Fruit fly (Drosophila melanogaster) whole organism, embryonic: Measurements from ENCODE around the gene CG6023.
A peak's percentile ranks its signal among the peaks of the same experiment; 100 is the strongest.

Experiments
- Blimp-1 ChIP-seq: fragments of 200-800 bp; sonication (Bioruptor generic); optimal IDR thresholded peaks from 3 replicates; lab custom pipeline; 2018; ENCODE audit warnings: missing biosample characterization, missing genetic modification characterization, mild to moderate bottlenecking, moderate library complexity, missing genetic modification reagents
- CG10147 ChIP-seq: fragments of 200-800 bp; sonication (Bioruptor generic); optimal IDR thresholded peaks from 2 replicates; lab custom pipeline; 2019; ENCODE audit warnings: missing biosample characterization, mild to moderate bottlenecking, missing genetic modification characterization, moderate library complexity
- CG10209 ChIP-seq: fragments of 200-800 bp; sonication (Bioruptor generic); optimal IDR thresholded peaks from 3 replicates; lab custom pipeline; 2017; ENCODE audit warnings: missing biosample characterization, mild to moderate bottlenecking, missing genetic modification characterization, missing genetic modification reagents
- CG10543 ChIP-seq: fragments of 200-800 bp; sonication (Bioruptor generic); optimal IDR thresholded peaks from 3 replicates; lab custom pipeline; 2017; ENCODE audit warnings: missing biosample characterization, mild to moderate bottlenecking, missing genetic modification characterization, moderate library complexity
- CG13287 ChIP-seq: fragments of 200-800 bp; sonication (Bioruptor generic); IDR thresholded peaks from 2 replicates; pipeline ENCODE4 v1.3.6; 2022; ENCODE audit warnings: missing biosample characterization, missing genetic modification characterization; ENCODE audit not compliant: partially characterized antibody
- CG14050 ChIP-seq: fragments of 200-800 bp; sonication (Bioruptor generic); IDR thresholded peaks from 3 replicates; pipeline ENCODE4 v1.3.6; 2022; ENCODE audit warnings: missing biosample characterization, missing genetic modification characterization
- CG15514 ChIP-seq: fragments of 200-800 bp; sonication (Bioruptor generic); optimal IDR thresholded peaks from 3 replicates; lab custom pipeline; 2017; ENCODE audit warnings: missing biosample characterization, missing genetic modification characterization, mild to moderate bottlenecking, moderate library complexity, missing genetic modification reagents
- CG16815 ChIP-seq: fragments of 200-800 bp; sonication (Bioruptor generic); optimal IDR thresholded peaks from 3 replicates; lab custom pipeline; 2017; ENCODE audit warnings: missing biosample characterization, mild to moderate bottlenecking, missing genetic modification characterization
- CG2199 ChIP-seq: fragments of 200-800 bp; sonication (Bioruptor generic); IDR thresholded peaks from 3 replicates; pipeline ENCODE4 v1.3.6; 2022; ENCODE audit warnings: missing biosample characterization, missing genetic modification characterization
- CG3065 ChIP-seq: fragments of 200-800 bp; sonication (Bioruptor generic); optimal IDR thresholded peaks from 2 replicates; lab custom pipeline; 2016; ENCODE audit warnings: missing biosample characterization, missing genetic modification characterization
- CG32532 ChIP-seq: fragments of 200-800 bp; sonication (Bioruptor generic); IDR thresholded peaks from 2 replicates; pipeline ENCODE4 v1.3.6; 2022; ENCODE audit warnings: missing biosample characterization, missing genetic modification characterization
- CG34224 ChIP-seq: fragments of 200-800 bp; sonication (Bioruptor generic); IDR thresholded peaks from 3 replicates; pipeline ENCODE4 v1.3.6; 2022; ENCODE audit warnings: missing biosample characterization, missing genetic modification characterization; ENCODE audit not compliant: partially characterized antibody
- CG4282 ChIP-seq: fragments of 200-800 bp; sonication (Bioruptor generic); optimal IDR thresholded peaks from 2 replicates; lab custom pipeline; 2016; ENCODE audit warnings: missing biosample characterization, missing genetic modification characterization
- CG4820 ChIP-seq: fragments of 200-800 bp; sonication (Bioruptor generic); optimal IDR thresholded peaks from 3 replicates; lab custom pipeline; 2016; ENCODE audit warnings: missing biosample characterization, missing genetic modification characterization
- CG6175 ChIP-seq: fragments of 200-800 bp; sonication (Bioruptor generic); IDR thresholded peaks from 3 replicates; pipeline ENCODE4 v1.3.6; 2022; ENCODE audit warnings: missing biosample characterization, missing genetic modification characterization
- CG6272 ChIP-seq: fragments of 200-800 bp; sonication (Bioruptor generic); IDR thresholded peaks from 2 replicates; pipeline ENCODE4 v1.3.6; 2022; ENCODE audit warnings: missing biosample characterization, missing genetic modification characterization
- CG7928 ChIP-seq: fragments of 200-800 bp; sonication (Bioruptor generic); optimal IDR thresholded peaks from 2 replicates; lab custom pipeline; 2017; ENCODE audit warnings: missing biosample characterization, mild to moderate bottlenecking, missing genetic modification characterization
- CG8281 ChIP-seq: fragments of 200-800 bp; sonication (Bioruptor generic); optimal IDR thresholded peaks from 2 replicates; lab custom pipeline; 2018; ENCODE audit warnings: missing biosample characterization, mild to moderate bottlenecking, missing genetic modification characterization, moderate library complexity
- CG8290 ChIP-seq, 3 experiments: fragments of 200-800 bp; sonication (Bioruptor generic); optimal IDR thresholded peaks; 2 replicates each; lab custom pipeline; 2016 to 2019; ENCODE audit warnings: missing biosample characterization in 3 of 3, missing genetic modification characterization in 3 of 3, mild to moderate bottlenecking in 2 of 3, moderate library complexity in 1 of 3
- CrebB ChIP-seq: fragments of 200-800 bp; sonication (Bioruptor generic); optimal IDR thresholded peaks from 3 replicates; lab custom pipeline; 2018; ENCODE audit warnings: missing biosample characterization, mild to moderate bottlenecking, missing genetic modification characterization
- D ChIP-seq, 2 experiments: fragments of 200-800 bp in 1 of 2; fragments of >200 bp in 1 of 2; sonication (Bioruptor generic) in 1 of 2; optimal IDR thresholded peaks; 2 replicates in 1 of 2; 3 replicates in 1 of 2; lab custom pipeline; 2017; ENCODE audit warnings: mild to moderate bottlenecking in 1 of 2, missing biosample characterization in 1 of 2, missing genetic modification characterization in 1 of 2, missing genetic modification reagents in 1 of 2
- Dbx ChIP-seq: fragments of 200-800 bp; sonication (Bioruptor generic); IDR thresholded peaks from 3 replicates; pipeline ENCODE4 v1.3.6; 2022; ENCODE audit warnings: missing biosample characterization, missing genetic modification characterization
- Deaf1 ChIP-seq: fragments of 200-800 bp; optimal IDR thresholded peaks from 3 replicates; lab custom pipeline; 2019; ENCODE audit warnings: missing biosample characterization, mild to moderate bottlenecking, missing genetic modification characterization, moderate library complexity
- E2f2 ChIP-seq: fragments of 200-800 bp; sonication (Bioruptor generic); IDR thresholded peaks from 2 replicates; pipeline ENCODE4 v1.3.6; 2022; ENCODE audit warnings: missing biosample characterization, missing genetic modification characterization
- Fer3 ChIP-seq: fragments of 200-800 bp; sonication (Bioruptor generic); optimal IDR thresholded peaks from 2 replicates; lab custom pipeline; 2018; ENCODE audit warnings: missing biosample characterization, mild to moderate bottlenecking, missing genetic modification characterization, moderate library complexity
- Myb ChIP-seq: fragments of 200-800 bp; sonication (Bioruptor generic); optimal IDR thresholded peaks from 2 replicates; lab custom pipeline; 2016; ENCODE audit warnings: missing biosample characterization, missing genetic modification characterization
- Nf-YB ChIP-seq: fragments of 200-800 bp; sonication (Bioruptor generic); optimal IDR thresholded peaks from 3 replicates; lab custom pipeline; 2019; ENCODE audit warnings: missing biosample characterization, mild to moderate bottlenecking, missing genetic modification characterization, moderate library complexity
- Nf-YC ChIP-seq: fragments of 200-800 bp; optimal IDR thresholded peaks from 3 replicates; lab custom pipeline; 2019; ENCODE audit warnings: missing biosample characterization, mild to moderate bottlenecking, missing genetic modification characterization, moderate library complexity
- Stat92E ChIP-seq, 3 experiments: fragments of >200 bp in 2 of 3; fragments of 200-800 bp in 1 of 3; sonication (Bioruptor generic) in 1 of 3; optimal IDR thresholded peaks; 2 replicates each; lab custom pipeline; 2017 to 2019; ENCODE audit warnings: missing biosample characterization in 3 of 3, missing genetic modification characterization in 3 of 3, mild to moderate bottlenecking in 1 of 3, moderate library complexity in 1 of 3
- TFAM ChIP-seq: fragments of 200-800 bp; sonication (Bioruptor generic); optimal IDR thresholded peaks from 2 replicates; lab custom pipeline; 2017; ENCODE audit warnings: missing biosample characterization, missing genetic modification characterization, inconsistent platforms
- Trl ChIP-seq, 3 experiments: fragments of >200 bp in 2 of 3; fragments of 200-800 bp in 1 of 3; sonication (Bioruptor generic) in 1 of 3; optimal IDR thresholded peaks; 2 replicates in 1 of 3; 3 replicates in 2 of 3; lab custom pipeline; 2016 to 2017; ENCODE audit warnings: missing biosample characterization in 1 of 3, missing genetic modification characterization in 1 of 3
- abd-A ChIP-seq: fragments of 200-800 bp; sonication (Bioruptor generic); optimal IDR thresholded peaks from 3 replicates; lab custom pipeline; 2019; ENCODE audit warnings: missing biosample characterization, mild to moderate bottlenecking, missing genetic modification characterization, moderate library complexity
- chm ChIP-seq: fragments of 200-800 bp; sonication (Bioruptor generic); IDR thresholded peaks from 2 replicates; pipeline ENCODE4 v1.3.6; 2022; ENCODE audit warnings: missing biosample characterization, missing genetic modification characterization
- dm ChIP-seq: fragments of 200-800 bp; sonication (Bioruptor generic); optimal IDR thresholded peaks from 3 replicates; lab custom pipeline; 2016; ENCODE audit warnings: missing biosample characterization, missing genetic modification characterization
- en ChIP-seq: fragments of 200-800 bp; sonication (Bioruptor generic); optimal IDR thresholded peaks from 2 replicates; lab custom pipeline; 2016; ENCODE audit warnings: missing biosample characterization, missing genetic modification characterization
- fd102C ChIP-seq: fragments of 200-800 bp; sonication (Bioruptor generic); optimal IDR thresholded peaks from 2 replicates; lab custom pipeline; 2018; ENCODE audit warnings: missing biosample characterization, mild to moderate bottlenecking, missing genetic modification characterization, moderate library complexity
- ftz-f1 ChIP-seq: fragments of 200-800 bp; sonication (Bioruptor generic); optimal IDR thresholded peaks from 2 replicates; lab custom pipeline; 2016; ENCODE audit warnings: missing biosample characterization, missing genetic modification characterization
- gcm ChIP-seq: fragments of 200-800 bp; sonication (Bioruptor generic); optimal IDR thresholded peaks from 2 replicates; lab custom pipeline; 2019; ENCODE audit warnings: missing biosample characterization, mild to moderate bottlenecking, missing genetic modification characterization, moderate library complexity
- ind ChIP-seq: fragments of 200-800 bp; sonication (Bioruptor generic); optimal IDR thresholded peaks from 3 replicates; lab custom pipeline; 2016; ENCODE audit warnings: missing biosample characterization, missing genetic modification characterization
- knrl ChIP-seq: fragments of 200-800 bp; sonication (Bioruptor generic); IDR thresholded peaks from 3 replicates; pipeline ENCODE4 v1.3.6; 2022; ENCODE audit warnings: missing biosample characterization, missing genetic modification characterization; ENCODE audit not compliant: partially characterized antibody
- lab ChIP-seq: fragments of 200-800 bp; sonication (Bioruptor generic); optimal IDR thresholded peaks from 3 replicates; lab custom pipeline; 2017; ENCODE audit warnings: missing biosample characterization, missing genetic modification characterization, mild to moderate bottlenecking, moderate library complexity, missing genetic modification reagents
- pan ChIP-seq, 4 experiments: fragments of >200 bp in 3 of 4; fragments of 200-800 bp in 1 of 4; sonication (Bioruptor generic) in 1 of 4; optimal IDR thresholded peaks in 3 of 4; IDR thresholded peaks in 1 of 4; 2 replicates each; pipeline versions ENCODE4 v1.3.6 to Lab custom; 2017 to 2022; ENCODE audit warnings: missing biosample characterization in 2 of 4, missing genetic modification characterization in 2 of 4, mixed read lengths in 1 of 4
- sima ChIP-seq: fragments of 200-800 bp; sonication (Bioruptor generic); optimal IDR thresholded peaks from 2 replicates; lab custom pipeline; 2016; ENCODE audit warnings: missing biosample characterization, missing genetic modification characterization
- so ChIP-seq: fragments of 200-800 bp; sonication (Bioruptor generic); IDR thresholded peaks from 3 replicates; pipeline ENCODE4 v1.3.6; 2022; ENCODE audit warnings: missing biosample characterization, missing genetic modification characterization
- sug ChIP-seq: fragments of 200-800 bp; optimal IDR thresholded peaks from 2 replicates; lab custom pipeline; 2019; ENCODE audit warnings: missing biosample characterization, mild to moderate bottlenecking, missing genetic modification characterization, moderate library complexity
- toy ChIP-seq: fragments of 200-800 bp; sonication (Bioruptor generic); IDR thresholded peaks from 2 replicates; pipeline ENCODE4 v1.3.6; 2022; ENCODE audit warnings: missing biosample characterization, missing genetic modification characterization
- trem ChIP-seq: fragments of 200-800 bp; optimal IDR thresholded peaks from 3 replicates; lab custom pipeline; 2019; ENCODE audit warnings: missing biosample characterization, mild to moderate bottlenecking, missing genetic modification characterization, moderate library complexity
- yki ChIP-seq: fragments of >200 bp; optimal IDR thresholded peaks from 3 replicates; lab custom pipeline; 2018

CG6023 gene

DNA sequence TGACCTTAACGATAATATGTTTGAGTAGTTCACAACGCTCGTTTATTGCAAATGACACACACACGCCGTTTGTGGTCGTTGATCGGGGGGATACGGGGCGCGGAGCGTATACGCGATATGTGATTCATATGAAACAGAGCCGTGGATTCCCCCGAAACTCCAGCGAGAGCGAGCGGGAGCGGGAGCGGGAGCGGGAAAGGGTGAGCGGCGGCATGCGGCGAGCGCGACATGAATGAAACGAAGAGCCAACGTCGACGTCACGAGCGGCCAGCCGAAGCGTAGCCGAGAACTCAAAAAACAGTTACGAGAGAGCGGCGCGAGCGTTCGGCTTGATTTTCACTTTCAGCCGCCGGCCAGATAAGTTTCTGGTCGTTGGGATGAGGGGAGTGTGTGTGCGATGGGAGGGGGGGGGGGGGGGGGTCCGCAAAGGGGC, 38.6 kb downstream of the CG6023 start (continued):
- TF ChIP-seq Dbx (GFP tag; lab: Robert Waterston, UW) (peak; percentile 17; the same call in 1 of the 3 replicates), CG3065 (GFP tag; lab: Kevin White, UChicago) (no peak), CrebB (tag; lab: Kevin White, UChicago) (no peak), gcm (GFP tag; lab: Kevin White, UChicago) (no peak), dm (GFP tag; lab: Kevin White, UChicago) (no peak), toy (GFP tag; lab: Robert Waterston, UW) (no peak), ftz-f1 (peak; percentile 83), CG15514 (GFP tag; lab: Kevin White, UChicago) (no peak), CG14050 (GFP tag; lab: Robert Waterston, UW) (no peak), abd-A (tag; lab: Kevin White, UChicago) (peak; percentile 13), Trl (optimal IDR thresholded peaks at IDR 0.05; lab: Kevin White, UChicago) (peak; percentile 59 to 65), Trl (GFP tag; optimal IDR thresholded peaks at IDR 0.05; lab: Kevin White, UChicago) (no peak), CG6272 (GFP tag; lab: Robert Waterston, UW) (no peak), knrl (GFP tag; lab: Robert Waterston, UW) (no peak), pan (optimal IDR thresholded peaks at IDR 0.05; lab: Kevin White, UChicago) (no peak), pan (GFP tag; optimal IDR thresholded peaks at IDR 0.05 in 1 of 2, IDR thresholded peaks at IDR 0.05 in 1 of 2) (peak in 1 of 2 experiments; percentile 50), lab (GFP tag; lab: Kevin White, UChicago) (peak; percentile 52), chm (GFP tag; lab: Robert Waterston, UW) (no peak), Stat92E (GFP tag; optimal IDR thresholded peaks at IDR 0.05; lab: Kevin White, UChicago) (peak in 1 of 3 experiments; percentile 3), Nf-YB (peak; percentile 67), Deaf1 (tag; lab: Kevin White, UChicago) (peak; percentile 99), CG10147 (GFP tag; lab: Kevin White, UChicago) (no peak), Nf-YC (tag; lab: Kevin White, UChicago) (peak; percentile 78), CG4820 (GFP tag; lab: Kevin White, UChicago) (no peak), CG34224 (GFP tag; lab: Robert Waterston, UW) (peak; percentile 49; the same call in 2 of the 3 replicates), E2f2 (GFP tag; lab: Robert Waterston, UW) (no peak), D (optimal IDR thresholded peaks at IDR 0.05; lab: Kevin White, UChicago) (no peak), D (GFP tag; optimal IDR thresholded peaks at IDR 0.05; lab: Kevin White, UChicago) (no peak), Fer3 (tag; lab: Kevin White, UChicago) (no peak), CG6175 (GFP tag; lab: Robert Waterston, UW) (peak; percentile 55; the same call in 1 of the 3 replicates), CG8290 (GFP tag; optimal IDR thresholded peaks at IDR 0.05; lab: Kevin White, UChicago) (no peak), CG8290 (tag; optimal IDR thresholded peaks at IDR 0.05; lab: Kevin White, UChicago) (peak in 1 of 2 experiments; percentile 26), CG4282 (GFP tag; lab: Kevin White, UChicago) (no peak), Myb (no peak), ind (GFP tag; lab: Kevin White, UChicago) (no peak), trem (tag; lab: Kevin White, UChicago) (no peak), yki (lab: Kevin White, UChicago) (peak; percentile 39), sug (tag; lab: Kevin White, UChicago) (peak; percentile 83), so (GFP tag; lab: Robert Waterston, UW) (no peak), CG7928 (GFP tag; lab: Kevin White, UChicago) (no peak), CG13287 (GFP tag; lab: Robert Waterston, UW) (peak; percentile 43; the same call in 1 of the 2 replicates), sima (GFP tag; lab: Kevin White, UChicago) (no peak), CG10543 (peak; percentile 81), CG10209 (no peak), en (GFP tag; lab: Kevin White, UChicago) (no peak), Blimp-1 (GFP tag; lab: Kevin White, UChicago) (peak; percentile 97), CG32532 (peak; percentile 32; the same call in 1 of the 2 replicates), CG8281 (no peak), CG16815 (GFP tag; lab: Kevin White, UChicago) (no peak), TFAM (GFP tag; lab: Kevin White, UChicago) (no peak), fd102C (GFP tag; lab: Kevin White, UChicago) (no peak), CG2199 (0 out of 3 replicates have a peak, but pooled peaks have one; percentile 47)
